Fruit fly (Drosophila melanogaster) Kc167 (cell line): ENCODE results near the gene ppk11.

ENCODE experiments used
- Myc ChIP-seq: fragments of >200 bp; optimal IDR thresholded peaks from 2 replicates; lab custom pipeline; 2017; ENCODE audit warnings: missing external identifiers
- h ChIP-seq: fragments of >200 bp; optimal IDR thresholded peaks from 3 replicates; lab custom pipeline; 2018; ENCODE audit warnings: missing external identifiers
- insv ChIP-seq: fragments of >200 bp; optimal IDR thresholded peaks from 3 replicates; lab custom pipeline; 2018; ENCODE audit warnings: missing external identifiers

DNA sequence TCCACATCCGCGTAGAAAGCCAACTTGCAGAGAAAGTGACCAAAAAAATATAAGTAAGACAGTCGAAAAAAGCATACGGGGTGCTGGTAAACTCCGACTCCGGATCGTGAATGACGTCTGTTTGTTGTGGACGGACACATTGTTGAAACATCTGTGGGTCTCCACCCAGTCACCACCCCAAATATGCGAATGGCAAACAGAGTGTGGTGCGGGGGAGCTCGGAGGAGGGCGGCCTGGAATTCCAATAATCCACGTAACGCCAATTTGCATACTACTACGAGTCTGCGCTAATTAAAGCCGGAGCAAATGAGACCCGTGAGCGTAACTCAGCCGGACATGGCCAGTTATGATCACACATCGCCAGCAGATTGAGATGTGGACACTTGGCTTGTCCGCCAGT lies 8.3 kb upstream of the ppk11 start:
- TF ChIP-seq Myc (lab: Kevin White, UChicago) (no peak), insv (lab: Kevin White, UChicago) (no peak), h (no peak)
